Worm (Caenorhabditis elegans): ENCODE measurements around the gene Y66D12A.16.

DNA sequence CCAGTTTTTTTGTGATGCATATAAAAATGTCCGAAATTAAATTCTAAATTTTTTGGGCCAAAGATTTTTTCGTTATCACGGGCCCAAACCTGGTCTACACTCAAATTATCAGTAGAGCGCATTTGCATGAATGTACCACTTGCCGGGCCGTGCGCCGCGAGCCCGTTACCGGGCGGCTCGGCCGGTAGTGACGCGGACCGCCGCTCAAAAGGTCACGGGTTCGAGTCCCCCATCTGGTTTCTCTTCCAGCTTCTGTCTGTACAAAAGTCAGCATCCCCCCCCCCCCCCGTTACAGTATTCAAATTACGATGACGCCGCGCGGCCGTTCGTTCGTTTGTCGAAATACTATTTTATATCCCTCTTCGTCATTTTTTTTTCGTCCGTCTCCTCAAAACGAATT is 46.0 kb upstream of the Y66D12A.16 start:
- TF ChIP-seq skn-1 (tag; optimal IDR thresholded peaks at IDR 0.05) (no peak), ceh-20 (GFP tag; IDR thresholded peaks at IDR 0.05) (no peak), pqm-1 (tag; optimal IDR thresholded peaks at IDR 0.05) (no peak), ama-1 (optimal IDR thresholded peaks at IDR 0.05) (no peak), unc-62 (GFP tag; optimal IDR thresholded peaks at IDR 0.05 in 1 of 2) (no peak), unc-62 (tag; optimal IDR thresholded peaks at IDR 0.05) (no peak), ctbp-1 (GFP tag; IDR thresholded peaks at IDR 0.05) (no peak), hlh-11 (tag; optimal IDR thresholded peaks at IDR 0.05) (no peak)
